Comparison of ENCODE assay signal across 2 worm cellular contexts in the genomic region with DNA sequence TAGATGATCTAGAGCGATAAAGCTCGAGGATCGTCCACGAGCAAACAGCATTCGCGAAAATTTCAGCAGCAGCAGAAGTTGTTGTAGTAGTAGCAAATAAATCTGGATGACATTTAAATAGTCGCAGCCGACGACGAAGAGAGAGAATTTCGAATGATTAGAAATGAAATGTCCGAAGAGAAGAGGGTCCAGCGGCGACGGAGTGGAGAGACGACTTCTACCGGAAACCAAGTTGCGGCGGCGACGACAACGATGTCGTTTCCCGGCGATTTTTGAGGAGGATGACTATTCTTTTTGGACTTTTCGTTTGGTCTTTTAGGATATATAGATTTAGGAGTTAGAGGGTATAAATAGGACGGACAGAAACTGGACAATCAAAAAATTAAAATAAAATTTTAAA.
TF ChIP-seq lines count a peak whose summit lies in the region.

No protein-coding gene starts in this region.

TF ChIP-seq in whole organism, L4 larva, 104 proteins besides CTCF, POLR2A, EP300 and RAD21:
- TF ChIP-seq spr-1 (tag; optimal IDR thresholded peaks at IDR 0.05; lab: Kevin White, UChicago) (no peak), unc-39 (tag; optimal IDR thresholded peaks at IDR 0.05; lab: Kevin White, UChicago) (no peak), aha-1 (tag; lab: Kevin White, UChicago) (peak; percentile 67), ceh-28 (tag; optimal IDR thresholded peaks at IDR 0.05; lab: Kevin White, UChicago) (no peak)
TF ChIP-seq in whole organism, L4 larva: peak in this region for 1.

TF ChIP-seq in whole organism, young adult, 124 proteins besides CTCF, POLR2A, EP300 and RAD21:
- TF ChIP-seq cebp-2 (GFP tag; IDR thresholded peaks at IDR 0.05; lab: Robert Waterston, UW) (0 out of 2 replicates have a peak, but pooled peaks have one; percentile 50), ama-1 (optimal IDR thresholded peaks at IDR 0.05; lab: Kevin White, UChicago) (no peak), ama-1 (GFP tag; optimal IDR thresholded peaks at IDR 0.05; lab: Kevin White, UChicago) (no peak)
TF ChIP-seq in whole organism, young adult: peak in this region for 1.
